Worm (Caenorhabditis elegans): Measurements from ENCODE around the gene C47E12.3.
"Not testable (repeated sequence)": the region's sequence is repeated elsewhere in the genome, so short reads cannot be mapped to it uniquely, and the experiment has no call there.

C47E12.3 gene

ce11 chrIV:10028779-10029178 lies 27.1 kb upstream of the C47E12.3 start, which contains the start of the genes F44D12.16 and msd-2:
F44D12.16 (plus strand) TSS chrIV:10029079.
msd-2 (plus strand) TSS chrIV:10029083.
- not testable (repeated sequence) for TF ChIP-seq pqm-1 (tag; optimal IDR thresholded peaks at IDR 0.05); C38D4.7 (GFP tag; optimal IDR thresholded peaks at IDR 0.05); ceh-22 (tag; optimal IDR thresholded peaks at IDR 0.05)

DNA sequence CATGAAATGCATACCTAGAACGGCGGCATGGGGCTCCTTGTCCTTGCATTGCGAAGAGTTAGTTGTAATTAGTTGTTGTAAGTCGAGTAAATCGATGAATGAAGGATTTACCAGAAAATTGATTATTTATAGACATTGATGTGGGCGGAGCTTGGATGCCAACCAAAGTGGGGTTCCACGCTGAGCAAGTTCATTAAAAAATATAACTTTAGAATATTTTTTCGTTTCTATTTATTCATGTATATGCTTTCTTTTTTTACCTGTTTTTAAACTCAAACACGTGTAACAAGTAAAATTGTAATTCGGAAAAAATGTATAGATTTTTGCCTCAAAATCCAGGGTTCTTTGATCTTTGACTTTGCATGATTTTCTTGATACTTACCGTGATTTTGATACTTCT lies 25.9 kb upstream of the C47E12.3 start, which contains the start of gene gipc-2:
TSS of gene gipc-2 (minus strand) at position 101 of the 400 bp plus-strand sequence.
- TF ChIP-seq pha-4 (tag; optimal IDR thresholded peaks at IDR 0.05), result no peak
- no peak for TF ChIP-seq unc-55 (GFP tag; optimal IDR thresholded peaks at IDR 0.05)
- TF ChIP-seq ref-2 (tag; optimal IDR thresholded peaks at IDR 0.05), result no peak
- TF ChIP-seq ceh-22 (tag; optimal IDR thresholded peaks at IDR 0.05), result no peak
- no peak for TF ChIP-seq eyg-1 (tag; optimal IDR thresholded peaks at IDR 0.05)
- no peak for TF ChIP-seq hlh-30 (tag; optimal IDR thresholded peaks at IDR 0.05; ENCODE audit: insufficient read depth)
- no peak for TF ChIP-seq dmd-4 (tag; optimal IDR thresholded peaks at IDR 0.05; ENCODE audit: borderline replicate concordance)
- no peak for TF ChIP-seq syd-9 (tag; optimal IDR thresholded peaks at IDR 0.05)
- TF ChIP-seq ceh-9 (tag; optimal IDR thresholded peaks at IDR 0.05), result no peak
- no peak for TF ChIP-seq pros-1 (tag; optimal IDR thresholded peaks at IDR 0.05)
- no peak for TF ChIP-seq ceh-2 (tag; optimal IDR thresholded peaks at IDR 0.05)
- no peak for TF ChIP-seq mec-3 (tag; optimal IDR thresholded peaks at IDR 0.05; ENCODE audit: borderline replicate concordance)
- no peak for TF ChIP-seq npax-4 (tag; optimal IDR thresholded peaks at IDR 0.05)
- no peak for TF ChIP-seq ceh-45 (GFP tag; IDR thresholded peaks at IDR 0.05)
- no peak for TF ChIP-seq nfya-1 (tag; optimal IDR thresholded peaks at IDR 0.05)

ce11 chrIV:10026129-10026528 lies 24.5 kb upstream of the C47E12.3 start:
- TF ChIP-seq dve-1 (tag; optimal IDR thresholded peaks at IDR 0.05) (no peak), fkh-10 (GFP tag; optimal IDR thresholded peaks at IDR 0.05) (no peak), tbx-2 (tag; optimal IDR thresholded peaks at IDR 0.05) (no peak), ahr-1 (tag; optimal IDR thresholded peaks at IDR 0.05) (no peak), ceh-2 (tag; optimal IDR thresholded peaks at IDR 0.05) (no peak), ets-4 (tag; optimal IDR thresholded peaks at IDR 0.05) (no peak)

DNA sequence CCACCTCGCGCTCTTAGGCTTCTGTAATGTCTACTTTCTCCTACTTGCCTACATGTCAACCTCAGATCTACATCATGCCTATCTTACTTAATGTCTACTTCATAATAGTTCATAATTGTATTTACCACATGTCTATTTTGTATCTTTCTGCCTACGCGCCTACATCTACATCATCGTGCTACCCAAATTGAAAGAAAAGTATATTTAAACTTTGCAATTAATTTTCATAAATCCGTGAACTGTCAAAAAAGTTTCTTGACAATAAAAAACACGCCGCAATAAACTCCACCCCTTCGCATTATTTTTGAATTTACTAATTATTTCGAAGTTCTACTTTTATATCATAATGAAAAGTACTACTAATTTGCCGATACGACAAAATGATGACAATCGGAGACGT lies 21.3 kb upstream of the C47E12.3 start, which contains the start of gene F44D12.8:
TSS of gene F44D12.8 (plus strand) at position 301 of the 400 bp plus-strand sequence.
- TF ChIP-seq sox-2 (GFP tag; IDR thresholded peaks at IDR 0.05) (no peak), sox-4 (tag; optimal IDR thresholded peaks at IDR 0.05) (no peak), fkh-10 (GFP tag; optimal IDR thresholded peaks at IDR 0.05) (no peak), pros-1 (tag; optimal IDR thresholded peaks at IDR 0.05) (no peak), unc-86 (tag; optimal IDR thresholded peaks at IDR 0.05) (no peak), rnt-1 (tag; optimal IDR thresholded peaks at IDR 0.05) (no peak), madf-2 (tag; optimal IDR thresholded peaks at IDR 0.05) (no peak), pat-9 (tag; optimal IDR thresholded peaks at IDR 0.05) (no peak), ceh-22 (tag; optimal IDR thresholded peaks at IDR 0.05) (no peak), unc-3 (GFP tag; conservative IDR thresholded peaks at IDR 0.05) (no peak), unc-3 (tag; optimal IDR thresholded peaks at IDR 0.05) (no peak), pax-1 (tag; optimal IDR thresholded peaks at IDR 0.05) (no peak), gmeb-2 (tag; optimal IDR thresholded peaks at IDR 0.05) (no peak), npax-4 (tag; optimal IDR thresholded peaks at IDR 0.05) (no peak), ceh-19 (GFP tag; optimal IDR thresholded peaks at IDR 0.05) (no peak), ceh-30 (tag; optimal IDR thresholded peaks at IDR 0.05) (no peak), hlh-30 (tag; optimal IDR thresholded peaks at IDR 0.05; ENCODE audit: insufficient read depth) (no peak), nhr-232 (tag; optimal IDR thresholded peaks at IDR 0.05) (no peak), ztf-16 (tag; optimal IDR thresholded peaks at IDR 0.05) (no peak), nfya-1 (tag; optimal IDR thresholded peaks at IDR 0.05) (no peak)
